Fruit fly (Drosophila melanogaster) whole organism, wandering third instar larva: ENCODE measurements around the gene CG14968.

Experiments
- CG32264 ChIP-seq: fragments of 200-800 bp; sonication (Bioruptor generic); optimal IDR thresholded peaks from 2 replicates; lab custom pipeline; 2016; ENCODE audit warnings: missing biosample characterization, missing genetic modification characterization
- CG9705 ChIP-seq: fragments of 200-800 bp; sonication (Bioruptor generic); optimal IDR thresholded peaks from 2 replicates; lab custom pipeline; 2018; ENCODE audit warnings: missing biosample characterization, mild to moderate bottlenecking, missing genetic modification characterization
- Dfd ChIP-seq: fragments of >200 bp; optimal IDR thresholded peaks from 2 replicates; lab custom pipeline; 2017; ENCODE audit warnings: missing biosample characterization, missing genetic modification characterization
- Dif ChIP-seq: fragments of 200-275, 200-300 bp; sonication (Bioruptor generic); optimal IDR thresholded peaks from 2 replicates; lab custom pipeline; 2018; ENCODE audit warnings: missing biosample characterization, missing genetic modification characterization; ENCODE audit not compliant: partially characterized antibody
- GATAd ChIP-seq: sonication (Bioruptor generic); optimal IDR thresholded peaks from 2 replicates; lab custom pipeline; 2016; ENCODE audit warnings: missing biosample characterization, missing genetic modification characterization
- HLH106 ChIP-seq: fragments of 200-800 bp; optimal IDR thresholded peaks from 3 replicates; lab custom pipeline; 2019; ENCODE audit warnings: missing biosample characterization, mild to moderate bottlenecking, missing genetic modification characterization, moderate library complexity
- Hnf4 ChIP-seq: fragments of 200-800 bp; sonication (Bioruptor generic); optimal IDR thresholded peaks from 2 replicates; lab custom pipeline; 2016; ENCODE audit warnings: missing biosample characterization, mild to moderate bottlenecking, missing genetic modification characterization
- Hr78 ChIP-seq: fragments of >200 bp; optimal IDR thresholded peaks from 2 replicates; lab custom pipeline; 2017; ENCODE audit warnings: missing biosample characterization, missing genetic modification characterization
- Jra ChIP-seq: sonication (Bioruptor generic); optimal IDR thresholded peaks from 2 replicates; lab custom pipeline; 2016; ENCODE audit warnings: missing biosample characterization, missing genetic modification characterization
- Mio ChIP-seq: sonication (Bioruptor generic); optimal IDR thresholded peaks from 2 replicates; lab custom pipeline; 2016; ENCODE audit warnings: missing biosample characterization, missing genetic modification characterization
- Myc ChIP-seq: fragments of >200 bp; optimal IDR thresholded peaks from 2 replicates; lab custom pipeline; 2017
- OdsH ChIP-seq: fragments of 200-800 bp; sonication (Bioruptor generic); optimal IDR thresholded peaks from 2 replicates; lab custom pipeline; 2016; ENCODE audit warnings: missing biosample characterization, mild to moderate bottlenecking, missing genetic modification characterization
- Sp1 ChIP-seq: fragments of 200-800 bp; sonication (Bioruptor generic); optimal IDR thresholded peaks from 3 replicates; lab custom pipeline; 2019; ENCODE audit warnings: missing biosample characterization, mild to moderate bottlenecking, missing genetic modification characterization, moderate library complexity
- Vsx2 ChIP-seq: fragments of 200-300, 225-300 bp; sonication (Bioruptor generic); optimal IDR thresholded peaks from 2 replicates; lab custom pipeline; 2018; ENCODE audit warnings: missing biosample characterization, missing genetic modification characterization; ENCODE audit not compliant: partially characterized antibody
- br ChIP-seq: fragments of 200-800 bp; sonication (Bioruptor generic); optimal IDR thresholded peaks from 2 replicates; lab custom pipeline; 2016; ENCODE audit warnings: missing biosample characterization, missing genetic modification characterization
- brk ChIP-seq: fragments of 200-800 bp; sonication (Bioruptor generic); optimal IDR thresholded peaks from 2 replicates; lab custom pipeline; 2016; ENCODE audit warnings: missing biosample characterization, mild to moderate bottlenecking, missing genetic modification characterization
- dl ChIP-seq, 2 experiments: fragments of 175-275, 200-275 bp in 1 of 2; fragments of 200-275 bp in 1 of 2; sonication (Bioruptor generic); optimal IDR thresholded peaks; lab custom pipeline; 2018; ENCODE audit warnings: mild to moderate bottlenecking in 2 of 2, missing biosample characterization in 2 of 2, missing genetic modification characterization in 2 of 2, moderate library complexity in 2 of 2; ENCODE audit not compliant: partially characterized antibody in 2 of 2, insufficient read depth in 1 of 2
- dmrt93B ChIP-seq: fragments of 200-800 bp; sonication (Bioruptor generic); optimal IDR thresholded peaks from 2 replicates; lab custom pipeline; 2018; ENCODE audit warnings: missing biosample characterization, mild to moderate bottlenecking, missing genetic modification characterization
- ey ChIP-seq: fragments of 200-800 bp; sonication (Bioruptor generic); optimal IDR thresholded peaks from 2 replicates; lab custom pipeline; 2016; ENCODE audit warnings: missing biosample characterization, missing genetic modification characterization
- foxo ChIP-seq, 2 experiments: fragments of 200-800 bp; sonication (Bioruptor generic); optimal IDR thresholded peaks; 2 replicates in 1 of 2; 3 replicates in 1 of 2; lab custom pipeline; 2016 to 2017; ENCODE audit warnings: missing biosample characterization in 2 of 2, missing genetic modification characterization in 2 of 2
- fru ChIP-seq: fragments of 200-800 bp; sonication (Bioruptor generic); optimal IDR thresholded peaks from 3 replicates; lab custom pipeline; 2016; ENCODE audit warnings: missing biosample characterization, mild to moderate bottlenecking, missing genetic modification characterization
- lola ChIP-seq: fragments of >200 bp; optimal IDR thresholded peaks from 2 replicates; lab custom pipeline; 2017; ENCODE audit warnings: missing biosample characterization, missing genetic modification characterization
- pan ChIP-seq: fragments of >200 bp; optimal IDR thresholded peaks from 2 replicates; lab custom pipeline; 2017
- psq ChIP-seq: fragments of 200-800 bp; sonication (Bioruptor generic); optimal IDR thresholded peaks from 3 replicates; lab custom pipeline; 2017; ENCODE audit warnings: missing biosample characterization, mild to moderate bottlenecking, missing genetic modification characterization, moderate library complexity
- rgr ChIP-seq: fragments of 200-800 bp; sonication (Bioruptor generic); optimal IDR thresholded peaks from 3 replicates; lab custom pipeline; 2016; ENCODE audit warnings: missing biosample characterization, mild to moderate bottlenecking, missing genetic modification characterization
- sage ChIP-seq: fragments of 200-800 bp; sonication (Bioruptor generic); optimal IDR thresholded peaks from 2 replicates; lab custom pipeline; 2016; ENCODE audit warnings: missing biosample characterization, mild to moderate bottlenecking, missing genetic modification characterization
- sv ChIP-seq: fragments of 200-800 bp; sonication (Bioruptor generic); optimal IDR thresholded peaks from 3 replicates; lab custom pipeline; 2016; ENCODE audit warnings: missing biosample characterization, missing genetic modification characterization
- usp ChIP-seq: fragments of >200 bp; optimal IDR thresholded peaks from 2 replicates; lab custom pipeline; 2017; ENCODE audit warnings: missing biosample characterization, missing genetic modification characterization
- woc ChIP-seq: sonication (Bioruptor generic); optimal IDR thresholded peaks from 2 replicates; lab custom pipeline; 2016; ENCODE audit warnings: missing biosample characterization, mild to moderate bottlenecking, missing genetic modification characterization

CG14968 gene

DNA sequence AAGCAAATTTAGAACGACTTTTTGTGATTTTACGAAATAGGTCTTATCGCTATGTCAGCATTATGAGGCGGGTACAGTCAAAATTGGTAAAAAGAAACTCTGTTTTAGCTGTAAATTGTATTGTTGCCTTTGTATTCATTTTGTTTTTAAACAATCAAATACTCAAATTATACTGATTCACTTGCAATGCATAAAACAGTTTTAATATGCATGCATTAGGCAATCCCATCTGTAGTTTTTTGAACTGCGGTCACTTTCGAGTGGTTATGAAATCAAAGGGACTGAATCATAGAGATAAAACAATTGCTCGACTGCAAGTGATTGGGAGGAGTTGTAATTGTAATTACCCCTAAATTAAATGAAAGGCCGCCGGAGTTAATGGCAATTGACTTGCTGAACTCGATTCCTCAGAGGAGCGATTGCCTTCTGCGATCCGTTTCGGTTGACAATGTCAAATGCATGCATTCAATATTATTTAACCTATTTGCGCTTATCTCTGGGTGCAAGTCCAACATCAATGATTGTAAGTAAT is 36.8 kb upstream of the CG14968 start:
- TF ChIP-seq ey (GFP tag; lab: Kevin White, UChicago): peak; percentile 58
- TF ChIP-seq fru (GFP tag; lab: Kevin White, UChicago): peak; percentile 44
- TF ChIP-seq sv (GFP tag; lab: Kevin White, UChicago): no peak
- peak; percentile 13 for TF ChIP-seq psq (GFP tag; lab: Kevin White, UChicago)
- TF ChIP-seq foxo (GFP tag; optimal IDR thresholded peaks at IDR 0.05; lab: Kevin White, UChicago): peak in 1 of 2 experiments; percentile 18
- TF ChIP-seq woc (GFP tag; lab: Kevin White, UChicago): no peak
- peak; percentile 58 for TF ChIP-seq rgr
- TF ChIP-seq brk: no peak
- peak; percentile 14 for TF ChIP-seq OdsH (GFP tag; lab: Kevin White, UChicago)
- peak; percentile 35 for TF ChIP-seq HLH106 (tag; lab: Kevin White, UChicago)
- TF ChIP-seq Sp1 (GFP tag; lab: Kevin White, UChicago): peak; percentile 26
- no peak for TF ChIP-seq CG32264
- TF ChIP-seq pan (lab: Kevin White, UChicago): no peak
- no peak for TF ChIP-seq dl (GFP tag; optimal IDR thresholded peaks at IDR 0.05; lab: Kevin White, UChicago; ENCODE audit: insufficient read depth in 1 of 2, partially characterized antibody in 2 of 2)
- no peak for TF ChIP-seq Hr78 (GFP tag; lab: Kevin White, UChicago)
- TF ChIP-seq Jra (GFP tag; lab: Kevin White, UChicago): no peak
- TF ChIP-seq GATAd (GFP tag; lab: Kevin White, UChicago): no peak
- TF ChIP-seq br (GFP tag; lab: Kevin White, UChicago): peak; percentile 6
- TF ChIP-seq Hnf4 (GFP tag; lab: Kevin White, UChicago): peak; percentile 10
- TF ChIP-seq dmrt93B: no peak
- TF ChIP-seq CG9705 (GFP tag; lab: Kevin White, UChicago): no peak
- no peak for TF ChIP-seq usp (GFP tag; lab: Kevin White, UChicago)

DNA sequence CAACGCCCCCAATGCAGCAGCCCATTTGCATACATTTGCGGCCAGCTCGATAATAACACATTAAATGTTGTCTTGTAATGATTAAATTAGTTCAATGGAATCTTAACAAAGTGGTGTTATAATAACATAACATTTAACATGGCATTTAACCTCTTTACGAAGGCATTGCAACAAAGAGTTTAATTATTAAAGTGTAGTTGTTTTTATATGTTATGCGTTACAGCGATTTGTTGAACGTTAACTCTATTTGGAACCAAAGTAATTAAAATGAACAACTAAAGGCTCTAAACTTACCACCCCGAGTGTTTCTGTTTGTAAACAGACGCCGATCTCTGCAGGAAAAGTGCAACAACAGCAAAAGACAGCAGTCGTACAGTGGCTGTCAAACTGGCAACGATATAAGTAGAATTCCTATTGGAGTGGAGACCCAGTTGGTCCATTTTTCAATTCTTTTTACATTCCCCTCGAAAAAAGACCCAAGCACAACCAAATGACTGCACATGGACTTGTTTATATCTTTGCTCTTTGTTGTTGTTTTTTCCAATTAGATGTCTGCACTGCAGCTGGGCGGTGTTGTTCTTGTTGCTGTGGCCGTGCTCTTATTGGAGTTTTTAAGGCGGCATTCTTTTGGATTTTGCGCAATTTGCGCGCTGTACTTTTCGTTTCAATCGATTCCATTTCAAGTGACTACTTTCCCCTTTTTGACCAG is 36.1 kb upstream of the CG14968 start:
- no peak for TF ChIP-seq Dfd (GFP tag; lab: Kevin White, UChicago)
- no peak for TF ChIP-seq dl (GFP tag; optimal IDR thresholded peaks at IDR 0.05; lab: Kevin White, UChicago; ENCODE audit: insufficient read depth in 1 of 2, partially characterized antibody in 2 of 2)
- no peak for TF ChIP-seq br (GFP tag; lab: Kevin White, UChicago)
- TF ChIP-seq Jra (GFP tag; lab: Kevin White, UChicago): no peak
- no peak for TF ChIP-seq Hnf4 (GFP tag; lab: Kevin White, UChicago)

DNA sequence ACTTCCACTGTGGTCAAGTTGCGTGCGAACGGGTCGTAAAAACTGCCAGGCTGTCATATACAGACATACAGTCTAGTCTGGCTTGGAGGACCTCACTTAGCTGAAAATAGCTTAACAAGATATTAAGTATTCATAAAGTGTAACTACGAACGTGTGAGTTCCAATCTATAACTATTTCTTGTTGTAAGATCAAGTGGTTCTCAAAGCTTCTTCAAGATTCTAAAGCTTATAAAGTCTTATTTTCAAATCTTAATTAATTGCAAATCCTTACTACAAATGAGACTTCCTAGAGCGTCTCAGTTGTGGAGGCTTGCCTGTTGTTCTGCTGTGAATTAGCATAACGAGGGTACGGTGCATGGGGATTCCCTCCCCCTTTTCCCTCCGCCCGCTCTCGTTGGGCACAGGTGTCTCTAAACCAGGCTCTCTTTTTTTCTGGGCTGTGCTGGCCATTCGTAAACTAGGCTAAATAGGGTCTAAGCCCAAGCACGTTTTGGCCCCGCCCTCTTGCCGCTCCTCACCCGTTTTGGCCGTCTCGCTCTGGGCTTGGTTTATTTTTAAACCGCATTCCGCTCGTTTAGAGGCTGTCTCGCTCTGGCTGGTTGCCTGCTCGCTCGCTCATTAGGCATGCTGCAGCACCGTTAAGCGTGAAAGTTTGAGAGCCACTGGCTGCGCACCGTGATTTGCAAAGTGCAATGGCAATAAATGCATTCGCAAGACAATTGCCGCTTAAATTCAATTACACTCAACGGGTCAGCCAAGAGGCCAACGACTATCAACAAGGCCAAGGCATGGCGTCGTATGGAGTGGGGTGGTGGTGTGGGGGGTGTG is 35.3 kb upstream of the CG14968 start:
- TF ChIP-seq dl (GFP tag; optimal IDR thresholded peaks at IDR 0.05; lab: Kevin White, UChicago; ENCODE audit: insufficient read depth in 1 of 2, partially characterized antibody in 2 of 2): no peak
- no peak for TF ChIP-seq Dfd (GFP tag; lab: Kevin White, UChicago)
- TF ChIP-seq Dif (GFP tag; lab: Kevin White, UChicago): no peak
- no peak for TF ChIP-seq Mio (GFP tag; lab: Kevin White, UChicago)

DNA sequence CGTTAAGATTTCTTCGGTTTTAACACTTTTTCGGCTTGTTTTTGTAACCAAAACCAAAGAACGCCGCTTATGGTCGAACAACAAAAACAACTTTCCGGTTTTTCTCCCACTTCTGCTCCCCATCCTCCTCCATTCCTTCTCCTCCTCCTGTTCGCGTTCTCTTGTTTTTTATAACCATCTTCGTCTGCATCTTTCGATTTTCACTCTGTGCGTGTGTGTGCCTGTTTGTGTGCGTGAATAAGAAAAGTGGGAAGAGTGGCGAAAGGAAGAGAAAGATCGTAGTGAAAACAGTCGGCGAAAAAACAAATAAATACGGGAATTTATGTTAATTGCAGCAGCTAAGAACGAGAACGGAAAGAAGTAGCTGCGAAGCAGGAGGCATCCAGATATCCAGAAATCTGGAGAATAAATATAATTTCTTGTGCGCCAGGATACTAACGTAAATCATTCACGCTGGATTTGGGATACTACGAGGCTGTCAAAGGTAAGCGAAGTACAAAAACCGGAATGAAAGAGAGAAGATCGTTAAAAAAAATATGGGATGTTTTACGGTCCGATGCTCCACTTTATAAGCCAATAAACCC is 34.5 kb upstream of the CG14968 start:
- TF ChIP-seq GATAd (GFP tag; lab: Kevin White, UChicago): no peak
- TF ChIP-seq HLH106 (tag; lab: Kevin White, UChicago): no peak
- peak; percentile 29 for TF ChIP-seq Vsx2 (GFP tag; lab: Kevin White, UChicago)
- no peak for TF ChIP-seq Myc (lab: Kevin White, UChicago)
- no peak for TF ChIP-seq foxo (GFP tag; optimal IDR thresholded peaks at IDR 0.05; lab: Kevin White, UChicago)
- no peak for TF ChIP-seq Dfd (GFP tag; lab: Kevin White, UChicago)
- TF ChIP-seq sage (GFP tag; lab: Kevin White, UChicago): no peak
- TF ChIP-seq lola: no peak
- TF ChIP-seq psq (GFP tag; lab: Kevin White, UChicago): peak; percentile 99
- no peak for TF ChIP-seq rgr
- TF ChIP-seq, all 38 proteins: peak for 2
